Worm (Caenorhabditis elegans): ENCODE results near the gene Y38H8A.12.

- TF ChIP-seq ceh-39 (tag; optimal IDR thresholded peaks at IDR 0.05) (no peak), ztf-11 (tag; optimal IDR thresholded peaks at IDR 0.05) (no peak), snpc-4 (tag; optimal IDR thresholded peaks at IDR 0.05) (no peak), nhr-12 (tag; optimal IDR thresholded peaks at IDR 0.05) (no peak), unc-39 (tag; optimal IDR thresholded peaks at IDR 0.05) (no peak), nhr-28 (tag; optimal IDR thresholded peaks at IDR 0.05) (no peak), blmp-1 (tag; optimal IDR thresholded peaks at IDR 0.05) (no peak), pha-4 (tag; optimal IDR thresholded peaks at IDR 0.05) (no peak), nhr-76 (tag; optimal IDR thresholded peaks at IDR 0.05) (no peak), lsy-2 (tag; optimal IDR thresholded peaks at IDR 0.05) (no peak), ces-1 (GFP tag; optimal IDR thresholded peaks at IDR 0.05) (no peak), mls-2 (tag; optimal IDR thresholded peaks at IDR 0.05) (no peak), hlh-1 (tag; optimal IDR thresholded peaks at IDR 0.05) (no peak), unc-62 (GFP tag; optimal IDR thresholded peaks at IDR 0.05) (no peak)
These were observed 15.5 kb downstream of the Y38H8A.12 start, which contains the start of gene mam-3 for ce11 chrIV:13445275-13445674.
